Fruit fly (Drosophila melanogaster): ENCODE data around the gene CG34174.

CG34174 gene

dm6 chr2L:2226259-2227121 lies 12.4 kb downstream of the CG34174 start, which contains the start of the genes CG15387 and sau (continued):
- TF ChIP-seq CG12236 (GFP tag; optimal IDR thresholded peaks at IDR 0.05) (peak; percentile 78), dpn (GFP tag; optimal IDR thresholded peaks at IDR 0.05) (peak; percentile 87 to 95), hb (GFP tag; IDR thresholded peaks at IDR 0.05; ENCODE audit: partially characterized antibody) (peak; percentile 81), Dp (GFP tag; optimal IDR thresholded peaks at IDR 0.05) (peak; percentile 16), Abd-B (GFP tag; optimal IDR thresholded peaks at IDR 0.05) (peak; percentile 82), CG4404 (GFP tag; IDR thresholded peaks at IDR 0.05) (peak; percentile 79), ac (GFP tag; optimal IDR thresholded peaks at IDR 0.05) (peak; percentile 45), CG4617 (GFP tag; optimal IDR thresholded peaks at IDR 0.05; ENCODE audit: borderline replicate concordance) (peak; percentile 94), ftz-f1 (GFP tag; optimal IDR thresholded peaks at IDR 0.05) (peak; percentile 53), Atf6 (GFP tag; IDR thresholded peaks at IDR 0.05) (peak; percentile 90), CG6765 (GFP tag; optimal IDR thresholded peaks at IDR 0.05) (peak; percentile 80), hbn (GFP tag; IDR thresholded peaks at IDR 0.05; ENCODE audit: partially characterized antibody) (peak; percentile 93), Nf-YB (GFP tag; optimal IDR thresholded peaks at IDR 0.05) (peak; percentile 64), Ets97D (GFP tag; optimal IDR thresholded peaks at IDR 0.05) (peak; percentile 92), CG34224 (GFP tag; IDR thresholded peaks at IDR 0.05; ENCODE audit: partially characterized antibody) (peak; percentile 93), CG9876 (GFP tag; optimal IDR thresholded peaks at IDR 0.05) (peak; percentile 78), Hmx (GFP tag; optimal IDR thresholded peaks at IDR 0.05) (peak; percentile 77), sug (tag; optimal IDR thresholded peaks at IDR 0.05) (peak; percentile 89), CG7839 (tag; optimal IDR thresholded peaks at IDR 0.05) (peak; percentile 85), Max (GFP tag; optimal IDR thresholded peaks at IDR 0.05) (peak; percentile 92), CG17359 (tag; optimal IDR thresholded peaks at IDR 0.05) (peak; percentile 84), HLH3B (GFP tag; IDR thresholded peaks at IDR 0.05) (peak; percentile 79), sens (GFP tag) (peak; percentile 99), CG1602 (GFP tag; optimal IDR thresholded peaks at IDR 0.05) (peak; percentile 91), CG6654 (GFP tag; optimal IDR thresholded peaks at IDR 0.05) (peak; percentile 57), CG5953 (GFP tag; IDR thresholded peaks at IDR 0.05) (peak; percentile 79), Atf3 (GFP tag; optimal IDR thresholded peaks at IDR 0.05) (peak; percentile 86), Kr (GFP tag; optimal IDR thresholded peaks at IDR 0.05) (no peak), CG18262 (tag; optimal IDR thresholded peaks at IDR 0.05) (peak; percentile 83), Dip2 (GFP tag; IDR thresholded peaks at IDR 0.05) (no peak), Opbp (GFP tag; IDR thresholded peaks at IDR 0.05; ENCODE audit: partially characterized antibody) (peak; percentile 82), CG17186 (GFP tag; optimal IDR thresholded peaks at IDR 0.05) (peak; percentile 79), HmgZ (tag; optimal IDR thresholded peaks at IDR 0.05) (peak; percentile 93), her (GFP tag; optimal IDR thresholded peaks at IDR 0.05) (peak; percentile 83), Fer2 (tag; optimal IDR thresholded peaks at IDR 0.05) (peak; percentile 85), CG1647 (GFP tag; optimal IDR thresholded peaks at IDR 0.05) (peak; percentile 72), CG9932 (GFP tag; IDR thresholded peaks at IDR 0.05) (peak; percentile 91), vnd (GFP tag; IDR thresholded peaks at IDR 0.05; ENCODE audit: partially characterized antibody) (peak; percentile 92), CG1529 (GFP tag; optimal IDR thresholded peaks at IDR 0.05) (peak; percentile 65), dmrt11E (tag; optimal IDR thresholded peaks at IDR 0.05) (peak; percentile 86), CG12942 (GFP tag; optimal IDR thresholded peaks at IDR 0.05) (peak; percentile 81), CG18599 (GFP tag; optimal IDR thresholded peaks at IDR 0.05) (peak; percentile 90), dan (GFP tag; IDR thresholded peaks at IDR 0.05) (no peak), Bteb2 (GFP tag; optimal IDR thresholded peaks at IDR 0.05) (peak; percentile 91), HLHmδ (GFP tag; optimal IDR thresholded peaks at IDR 0.05) (no peak), CG16779 (GFP tag; IDR thresholded peaks at IDR 0.05) (peak; percentile 64), CG12659 (GFP tag; optimal IDR thresholded peaks at IDR 0.05) (peak; percentile 90), CG12391 (tag; optimal IDR thresholded peaks at IDR 0.05) (peak; percentile 95)

Data from whole organism, embryonic.